Worm (Caenorhabditis elegans) whole organism, young adult: ENCODE results near the gene Y54G9A.5.
A peak's percentile ranks its signal among the peaks of the same experiment; 100 is the strongest.

Experiments
- B0035.1 ChIP-seq: sonication (generic microtip); optimal IDR thresholded peaks from 2 replicates; lab custom pipeline; 2016; ENCODE audit warnings: missing genetic modification characterization, mild to moderate bottlenecking, missing compliant biosample characterization, missing genotype, missing genetic modification reagents
- C06A6.2 ChIP-seq: fragments of 200-800 bp; sonication (Bioruptor generic); conservative IDR thresholded peaks from 2 replicates; pipeline ENCODE4 v1.3.6; 2022; ENCODE audit warnings: missing genetic modification characterization, missing compliant biosample characterization
- F10E7.11 ChIP-seq: sonication (generic microtip); optimal IDR thresholded peaks from 2 replicates; lab custom pipeline; 2017; ENCODE audit warnings: mild to moderate bottlenecking, missing genetic modification characterization, moderate library complexity, missing compliant biosample characterization
- F33H1.4 ChIP-seq: fragments of 200-800 bp; sonication (Bioruptor generic); IDR thresholded peaks from 2 replicates; pipeline ENCODE4 v1.3.6; 2022; ENCODE audit warnings: missing genetic modification reagents, missing genetic modification characterization, missing compliant biosample characterization
- F55B11.4 ChIP-seq: sonication (generic microtip); optimal IDR thresholded peaks from 2 replicates; lab custom pipeline; 2016; ENCODE audit warnings: missing compliant biosample characterization, missing genetic modification characterization, borderline replicate concordance; ENCODE audit not compliant: insufficient read depth
- K11D2.4 ChIP-seq: fragments of 200-800 bp; sonication (Bioruptor generic); IDR thresholded peaks from 2 replicates; pipeline ENCODE4 v1.3.6; 2022; ENCODE audit warnings: missing genetic modification reagents, missing genetic modification characterization, missing compliant biosample characterization
- Y53G8AR.9 ChIP-seq: fragments of 200-800 bp; sonication (Bioruptor generic); conservative IDR thresholded peaks from 2 replicates; pipeline ENCODE4 v1.3.6; 2022; ENCODE audit warnings: missing genetic modification reagents, missing genetic modification characterization, missing compliant biosample characterization
- Y67H2A.10 ChIP-seq: fragments of 200-800 bp; sonication (Bioruptor generic); conservative IDR thresholded peaks from 2 replicates; pipeline ENCODE4 v1.3.6; 2022; ENCODE audit warnings: missing genetic modification reagents, missing genetic modification characterization, missing compliant biosample characterization
- akir-1 ChIP-seq: fragments of 200-800 bp; sonication (Bioruptor generic); optimal IDR thresholded peaks from 2 replicates; lab custom pipeline; 2018; ENCODE audit warnings: mild to moderate bottlenecking, missing genetic modification characterization, moderate library complexity, missing compliant biosample characterization
- ama-1 ChIP-seq, 3 experiments: fragments of 150-350 bp in 1 of 3; sonication (generic microtip) in 2 of 3; optimal IDR thresholded peaks; 2 replicates each; lab custom pipeline; 2014 to 2018; ENCODE audit warnings: missing biosample characterization in 2 of 3, missing genetic modification characterization in 2 of 3, missing genetic modification reagents in 2 of 3
- attf-6 ChIP-seq: fragments of 200-800 bp; sonication (Bioruptor generic); IDR thresholded peaks from 2 replicates; pipeline ENCODE4 v1.3.6; 2022; ENCODE audit warnings: missing genetic modification reagents, missing genetic modification characterization, missing compliant biosample characterization
- bed-1 ChIP-seq: fragments of 200-800 bp; sonication (Bioruptor generic); IDR thresholded peaks from 2 replicates; pipeline ENCODE4 v1.3.6; 2022; ENCODE audit warnings: missing genetic modification reagents, missing genetic modification characterization, missing compliant biosample characterization
- cebp-2 ChIP-seq: fragments of 200-800 bp; sonication (Bioruptor generic); IDR thresholded peaks from 2 replicates; pipeline ENCODE4 v1.3.6; 2022; ENCODE audit warnings: missing genetic modification characterization, missing compliant biosample characterization
- ceh-40 ChIP-seq: fragments of 200-800 bp; sonication (Bioruptor generic); IDR thresholded peaks from 2 replicates; pipeline ENCODE4 v1.3.6; 2022; ENCODE audit warnings: missing genetic modification characterization, missing compliant biosample characterization
- ceh-58 ChIP-seq: fragments of 200-800 bp; sonication (Bioruptor generic); IDR thresholded peaks from 2 replicates; pipeline ENCODE4 v1.3.6; 2022; ENCODE audit warnings: missing genetic modification characterization, missing compliant biosample characterization
- ceh-91 ChIP-seq: fragments of 200-800 bp; sonication (Bioruptor generic); IDR thresholded peaks from 2 replicates; pipeline ENCODE4 v1.3.6; 2022; ENCODE audit warnings: missing genetic modification reagents, missing genetic modification characterization, missing compliant biosample characterization
- dox-1 ChIP-seq: fragments of 200-800 bp; sonication (Bioruptor generic); IDR thresholded peaks from 2 replicates; pipeline ENCODE4 v1.3.6; 2022; ENCODE audit warnings: missing genetic modification reagents, missing genetic modification characterization, missing compliant biosample characterization
- dpff-1 ChIP-seq: sonication (generic microtip); optimal IDR thresholded peaks from 2 replicates; lab custom pipeline; 2017; ENCODE audit warnings: mild to moderate bottlenecking, missing genetic modification characterization, missing compliant biosample characterization
- dpl-1 ChIP-seq: fragments of 150-350 bp; optimal IDR thresholded peaks from 2 replicates; lab custom pipeline; 2014; ENCODE audit warnings: missing biosample characterization, missing genetic modification reagents, missing genetic modification characterization
- egrh-3 ChIP-seq: fragments of 200-800 bp; sonication (Bioruptor generic); IDR thresholded peaks from 2 replicates; pipeline ENCODE4 v1.3.6; 2022; ENCODE audit warnings: missing genetic modification reagents, missing genetic modification characterization, missing compliant biosample characterization
- ets-4 ChIP-seq: fragments of 200-800 bp; sonication (Bioruptor generic); optimal IDR thresholded peaks from 2 replicates; lab custom pipeline; 2018; ENCODE audit warnings: mild to moderate bottlenecking, missing genetic modification characterization, missing compliant biosample characterization
- hmg-1.2 ChIP-seq: fragments of 200-800 bp; sonication (Bioruptor generic); IDR thresholded peaks from 2 replicates; pipeline ENCODE4 v1.3.6; 2022; ENCODE audit warnings: missing genetic modification reagents, missing genetic modification characterization, missing compliant biosample characterization
- let-526 ChIP-seq: fragments of 200-800 bp; sonication (Bioruptor generic); IDR thresholded peaks from 2 replicates; pipeline ENCODE4 v1.3.6; 2022; ENCODE audit warnings: missing genetic modification reagents, missing genetic modification characterization, missing compliant biosample characterization
- lin-26 ChIP-seq: fragments of 200-800 bp; sonication (Bioruptor generic); IDR thresholded peaks from 2 replicates; pipeline ENCODE4 v1.3.6; 2022; ENCODE audit warnings: missing genetic modification reagents, missing genetic modification characterization, missing compliant biosample characterization
- lin-40 ChIP-seq: sonication (generic microtip); optimal IDR thresholded peaks from 2 replicates; lab custom pipeline; 2016; ENCODE audit warnings: missing genetic modification characterization, mild to moderate bottlenecking, missing compliant biosample characterization, missing genotype, missing genetic modification reagents
- mes-4 ChIP-seq: sonication (generic microtip); optimal IDR thresholded peaks from 2 replicates; lab custom pipeline; 2016; ENCODE audit warnings: missing genotype, missing genetic modification characterization, missing compliant biosample characterization
- nfya-1 ChIP-seq: sonication (generic microtip); optimal IDR thresholded peaks from 2 replicates; lab custom pipeline; 2017; ENCODE audit warnings: antibody characterized with exemption, missing compliant biosample characterization, missing genetic modification characterization, borderline replicate concordance; ENCODE audit not compliant: insufficient read depth
- nfyb-1 ChIP-seq: fragments of 200-800 bp; sonication (Bioruptor generic); IDR thresholded peaks from 2 replicates; pipeline ENCODE4 v1.3.6; 2022; ENCODE audit warnings: missing genetic modification reagents, missing genetic modification characterization, missing compliant biosample characterization
- nhr-90 ChIP-seq: sonication (generic microtip); optimal IDR thresholded peaks from 2 replicates; lab custom pipeline; 2016; ENCODE audit warnings: missing genotype, mild to moderate bottlenecking, missing genetic modification characterization, missing compliant biosample characterization
- sdz-38 ChIP-seq: sonication (generic microtip); optimal IDR thresholded peaks from 2 replicates; lab custom pipeline; 2016; ENCODE audit warnings: missing genotype, missing genetic modification characterization, missing compliant biosample characterization
- snpc-3.4 ChIP-seq: sonication (generic microtip); optimal IDR thresholded peaks from 2 replicates; lab custom pipeline; 2017; ENCODE audit warnings: missing genetic modification characterization, mild to moderate bottlenecking, missing compliant biosample characterization, antibody characterized with exemption, moderate library complexity, missing genotype, missing genetic modification reagents
- somi-1 ChIP-seq: fragments of 200-800 bp; sonication (Bioruptor generic); optimal IDR thresholded peaks from 2 replicates; lab custom pipeline; 2018; ENCODE audit warnings: mild to moderate bottlenecking, missing genetic modification characterization, missing compliant biosample characterization
- unc-130 ChIP-seq: sonication (generic microtip); optimal IDR thresholded peaks from 2 replicates; lab custom pipeline; 2016; ENCODE audit warnings: missing genetic modification reagents, missing genetic modification characterization, missing compliant biosample characterization
- unc-62 ChIP-seq: fragments of 150-350 bp; optimal IDR thresholded peaks from 2 replicates; lab custom pipeline; 2014; ENCODE audit warnings: missing biosample characterization, missing genetic modification reagents, missing genetic modification characterization
- xnd-1 ChIP-seq: sonication (generic microtip); optimal IDR thresholded peaks from 2 replicates; lab custom pipeline; 2016; ENCODE audit warnings: missing genotype, missing genetic modification reagents, missing genetic modification characterization, missing compliant biosample characterization
- zfh-2 ChIP-seq: fragments of 200-800 bp; sonication (Bioruptor generic); conservative IDR thresholded peaks from 2 replicates; pipeline ENCODE4 v1.3.6; 2022; ENCODE audit warnings: missing genetic modification reagents, missing genetic modification characterization, missing compliant biosample characterization
- zim-3 ChIP-seq: sonication (generic microtip); optimal IDR thresholded peaks from 2 replicates; lab custom pipeline; 2017; ENCODE audit warnings: mild to moderate bottlenecking, missing genetic modification characterization, moderate library complexity, missing compliant biosample characterization
- ztf-22 ChIP-seq: fragments of 200-800 bp; sonication (Bioruptor generic); optimal IDR thresholded peaks from 2 replicates; lab custom pipeline; 2018; ENCODE audit warnings: mild to moderate bottlenecking, missing genetic modification characterization, moderate library complexity, missing compliant biosample characterization
- ztf-26 ChIP-seq: sonication (generic microtip); optimal IDR thresholded peaks from 2 replicates; lab custom pipeline; 2017; ENCODE audit warnings: missing genetic modification characterization, missing compliant biosample characterization

Y54G9A.5 gene

DNA sequence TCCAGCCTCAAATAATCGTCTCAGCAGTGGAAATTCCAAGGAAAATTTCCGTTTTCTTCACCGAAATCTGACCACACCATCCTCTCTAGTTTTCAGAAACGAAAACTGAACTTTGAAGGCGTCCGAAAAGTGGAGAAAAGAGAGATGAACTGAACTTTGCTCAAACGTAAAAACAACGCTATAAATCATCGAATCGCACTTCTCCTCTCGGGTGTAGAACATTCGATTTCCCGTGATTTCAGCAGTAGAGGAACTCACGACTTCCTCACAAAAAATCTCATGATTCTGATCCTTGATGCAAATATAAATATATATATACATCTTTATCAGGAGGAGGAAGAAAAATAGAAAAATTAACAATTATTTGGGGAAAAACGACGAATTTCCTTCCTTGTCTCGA lies 47.6 kb upstream of the Y54G9A.5 start:
- TF ChIP-seq bed-1 (GFP tag; lab: Robert Waterston, UW) (no peak), Y53G8AR.9 (GFP tag; lab: Robert Waterston, UW) (no peak), lin-40 (tag; lab: Kevin White, UChicago) (no peak), dpl-1 (GFP tag; lab: Kevin White, UChicago) (no peak), nhr-90 (tag; lab: Kevin White, UChicago) (no peak), B0035.1 (tag; lab: Kevin White, UChicago) (no peak), ama-1 (optimal IDR thresholded peaks at IDR 0.05; lab: Kevin White, UChicago) (no peak), ama-1 (GFP tag; optimal IDR thresholded peaks at IDR 0.05; lab: Kevin White, UChicago) (no peak), mes-4 (tag; lab: Kevin White, UChicago) (no peak), ceh-40 (GFP tag; lab: Robert Waterston, UW) (no peak), attf-6 (GFP tag; lab: Robert Waterston, UW) (no peak), akir-1 (GFP tag; lab: Kevin White, UChicago) (no peak), cebp-2 (GFP tag; lab: Robert Waterston, UW) (no peak)
- TF ChIP-seq, all 124 proteins: peak for 0

DNA sequence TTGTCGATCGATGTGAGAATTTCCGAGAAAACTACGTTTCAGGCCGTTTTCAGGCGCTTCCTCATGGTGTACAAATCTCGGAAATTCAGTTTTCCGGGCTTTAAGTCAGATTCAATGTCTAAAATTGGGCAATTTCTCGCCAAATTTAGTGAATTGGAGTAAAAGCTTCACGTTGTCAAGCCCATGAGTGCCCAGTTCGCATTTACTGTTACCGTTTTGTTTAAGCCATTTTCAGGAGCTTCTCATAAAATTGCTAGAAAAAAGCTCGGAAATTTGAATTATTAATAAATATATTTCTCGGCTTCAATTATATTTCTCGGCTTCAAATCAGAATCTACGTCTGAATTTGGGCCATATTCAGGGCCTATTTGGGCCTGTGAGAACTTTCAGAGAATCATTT lies 44.9 kb upstream of the Y54G9A.5 start:
- no peak for TF ChIP-seq zim-3
- no peak for TF ChIP-seq xnd-1 (tag; lab: Kevin White, UChicago)
- no peak for TF ChIP-seq mes-4 (tag; lab: Kevin White, UChicago)
- TF ChIP-seq K11D2.4 (GFP tag; lab: Robert Waterston, UW) = no peak

DNA sequence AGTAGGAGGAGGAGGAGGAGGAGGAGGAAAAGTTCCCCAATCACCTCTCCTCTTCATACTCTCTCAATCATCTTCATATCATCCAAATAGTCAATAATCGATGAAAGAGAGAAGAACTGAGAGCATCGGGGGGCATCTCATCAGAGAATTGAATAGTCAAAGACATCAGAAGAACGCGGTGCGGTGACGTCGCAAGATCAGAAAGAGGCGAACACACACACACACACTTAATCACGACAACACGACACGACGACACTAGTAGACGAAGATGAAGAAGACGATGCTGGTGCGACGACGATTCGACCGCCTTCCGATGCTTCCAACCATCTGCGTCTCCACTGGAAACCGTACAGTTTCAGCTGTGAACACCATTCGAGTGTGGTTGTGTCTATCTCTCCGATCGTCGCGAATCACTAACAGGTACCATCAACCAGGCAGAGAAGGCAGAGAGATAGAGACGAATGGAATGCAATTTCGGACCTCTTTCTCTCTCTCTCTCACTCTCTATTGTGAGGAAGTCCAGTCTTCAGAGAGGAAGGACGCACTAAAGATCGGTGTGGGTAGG lies 44.2 kb upstream of the Y54G9A.5 start:
- TF ChIP-seq unc-130 = no peak
- no peak for TF ChIP-seq dox-1 (GFP tag; lab: Robert Waterston, UW)
- 0 out of 2 replicates have a peak, but pooled peaks have one; percentile 12 for TF ChIP-seq C06A6.2 (GFP tag; lab: Robert Waterston, UW)
- TF ChIP-seq hmg-1.2 (GFP tag; lab: Robert Waterston, UW) = peak; percentile 22; the same call in 1 of the 2 replicates
- no peak for TF ChIP-seq Y67H2A.10 (GFP tag; lab: Robert Waterston, UW)
- TF ChIP-seq F55B11.4 = no peak
- TF ChIP-seq egrh-3 = no peak
- TF ChIP-seq Y53G8AR.9 (GFP tag; lab: Robert Waterston, UW) = no peak
- no peak for TF ChIP-seq ceh-91 (GFP tag; lab: Robert Waterston, UW)
- peak; percentile 29 for TF ChIP-seq lin-40 (tag; lab: Kevin White, UChicago)
- no peak for TF ChIP-seq ztf-22 (GFP tag; lab: Kevin White, UChicago)
- 0 out of 2 replicates have a peak, but pooled peaks have one; percentile 29 for TF ChIP-seq lin-26 (GFP tag; lab: Robert Waterston, UW)
- peak; percentile 40 for TF ChIP-seq somi-1 (GFP tag; lab: Kevin White, UChicago)
- no peak for TF ChIP-seq nfya-1 (tag; lab: Kevin White, UChicago)
- TF ChIP-seq F10E7.11 = no peak
- no peak for TF ChIP-seq ceh-58
- TF ChIP-seq dpff-1 (tag; lab: Kevin White, UChicago) = no peak
- TF ChIP-seq F33H1.4 = no peak
- peak; percentile 15; the same call in 1 of the 2 replicates for TF ChIP-seq zfh-2 (GFP tag; lab: Robert Waterston, UW)
- TF ChIP-seq sdz-38 (tag; lab: Kevin White, UChicago) = no peak
- no peak for TF ChIP-seq snpc-3.4 (tag; lab: Kevin White, UChicago)
- TF ChIP-seq unc-62 (GFP tag; lab: Kevin White, UChicago) = no peak
- TF ChIP-seq nfyb-1 (GFP tag; lab: Robert Waterston, UW) = no peak
- TF ChIP-seq ztf-26 = peak; percentile 66
- no peak for TF ChIP-seq cebp-2 (GFP tag; lab: Robert Waterston, UW)
- no peak for TF ChIP-seq ets-4 (GFP tag; lab: Kevin White, UChicago)
- no peak for TF ChIP-seq let-526 (GFP tag; lab: Robert Waterston, UW)
